Worm (Caenorhabditis elegans) whole organism, early embryonic: ENCODE results near the gene C40H1.9.

Experiments
- ama-1 ChIP-seq: fragments of 150-350 bp; optimal IDR thresholded peaks from 2 replicates; lab custom pipeline; 2014
- ceh-36 ChIP-seq: sonication (generic microtip); optimal IDR thresholded peaks from 2 replicates; lab custom pipeline; 2016; ENCODE audit warnings: missing genetic modification characterization, inconsistent platforms, missing compliant biosample characterization
- scrt-1 ChIP-seq: fragments of 200-800 bp; sonication (Bioruptor generic); IDR thresholded peaks from 2 replicates; pipeline ENCODE4 v1.3.6; 2022; ENCODE audit warnings: missing genetic modification characterization, missing compliant biosample characterization
- tra-4 ChIP-seq: sonication (generic microtip); optimal IDR thresholded peaks from 2 replicates; lab custom pipeline; 2017; ENCODE audit warnings: missing genetic modification characterization, missing compliant biosample characterization

DNA sequence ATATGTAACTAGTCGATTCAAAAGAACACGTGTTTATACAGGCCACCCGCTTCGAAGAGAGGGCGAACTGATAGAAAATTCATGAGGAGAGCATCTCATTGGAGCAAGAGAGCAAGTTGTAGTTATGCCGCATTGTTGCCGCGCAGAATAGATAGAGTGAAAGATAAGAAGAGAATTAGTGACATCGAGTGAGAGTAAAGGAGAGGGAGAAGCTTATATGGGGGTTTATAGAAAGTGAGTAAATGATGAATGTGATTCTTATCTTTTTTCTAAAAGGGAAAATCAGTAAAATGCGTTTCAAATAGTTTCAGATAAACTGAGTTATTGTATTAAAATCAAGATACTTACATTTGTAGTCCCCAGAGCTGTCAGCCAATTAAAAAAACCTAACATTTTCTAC, 49.6 kb upstream of the C40H1.9 start:
- TF ChIP-seq ama-1 (lab: Kevin White, UChicago) (no peak), tra-4 (tag; lab: Kevin White, UChicago) (no peak), ceh-36 (tag; lab: Kevin White, UChicago) (no peak), scrt-1 (no peak)
